Fruit fly (Drosophila melanogaster): ENCODE results near the gene fz2.

- TF ChIP-seq Max (GFP tag; optimal IDR thresholded peaks at IDR 0.05): no peak
- peak; percentile 53 for TF ChIP-seq unc-4 (GFP tag; IDR thresholded peaks at IDR 0.05; ENCODE audit: partially characterized antibody)
- peak; percentile 62; the same call in 2 of the 3 replicates for TF ChIP-seq CG34224 (GFP tag; IDR thresholded peaks at IDR 0.05; ENCODE audit: partially characterized antibody)
- TF ChIP-seq CG13624 (GFP tag; optimal IDR thresholded peaks at IDR 0.05): no peak
- no peak for TF ChIP-seq CG2199 (GFP tag; IDR thresholded peaks at IDR 0.05)
- no peak for TF ChIP-seq CG9437 (GFP tag; optimal IDR thresholded peaks at IDR 0.05)
- no peak for TF ChIP-seq ken (GFP tag; IDR thresholded peaks at IDR 0.05)
Observed at dm6 chr3L:19171321-19172191, 63.6 kb downstream of the fz2 start.
